Fruit fly (Drosophila melanogaster) whole organism, embryonic: ENCODE results near the gene rt.

Experiments
- Atf-2 ChIP-seq: fragments of 200-800 bp; sonication (Bioruptor generic); optimal IDR thresholded peaks from 2 replicates; lab custom pipeline; 2016; ENCODE audit warnings: missing biosample characterization, missing genetic modification characterization
- CG4820 ChIP-seq: fragments of 200-800 bp; sonication (Bioruptor generic); optimal IDR thresholded peaks from 3 replicates; lab custom pipeline; 2016; ENCODE audit warnings: missing biosample characterization, missing genetic modification characterization
- gcm2 ChIP-seq: fragments of 200-800 bp; sonication (Bioruptor generic); optimal IDR thresholded peaks from 2 replicates; lab custom pipeline; 2016; ENCODE audit warnings: missing biosample characterization, missing genetic modification characterization

- TF ChIP-seq Atf-2 (no peak), gcm2 (GFP tag; lab: Kevin White, UChicago) (no peak), CG4820 (GFP tag; lab: Kevin White, UChicago) (no peak)
These were observed 7.7 kb downstream of the rt start, which contains the start of gene CG43390 for dm6 chr3L:11579919-11580318.
